Worm (Caenorhabditis elegans) whole organism, L4 larva: ENCODE results near the gene Y81G3A.2.
A peak's percentile ranks its signal among the peaks of the same experiment; 100 is the strongest.

Source experiments
- ama-1 ChIP-seq: fragments of 150-350 bp; optimal IDR thresholded peaks from 2 replicates; lab custom pipeline; 2014; ENCODE audit warnings: inconsistent platforms, mixed read lengths
- dmd-6 ChIP-seq: fragments of 200-800 bp; sonication (Bioruptor generic); IDR thresholded peaks from 2 replicates; pipeline ENCODE4 v1.3.6; 2022; ENCODE audit warnings: missing genetic modification reagents, missing genetic modification characterization, missing compliant biosample characterization
- mep-1 ChIP-seq: fragments of 150-350 bp; sonication (generic microtip); optimal IDR thresholded peaks from 3 replicates; lab custom pipeline; 2014; ENCODE audit warnings: missing biosample characterization, missing genetic modification characterization
- pha-4 ChIP-seq, 2 experiments: fragments of 150-350 bp in 1 of 2; fragments of 200-800 bp in 1 of 2; sonication (Bioruptor generic) in 1 of 2; IDR thresholded peaks in 1 of 2; optimal IDR thresholded peaks in 1 of 2; 2 replicates each; pipeline versions ENCODE4 v1.3.6 to Lab custom; 2014 to 2022; ENCODE audit warnings: missing genetic modification characterization in 2 of 2, missing genetic modification reagents in 2 of 2, missing biosample characterization in 1 of 2, missing compliant biosample characterization in 1 of 2
- pqm-1 ChIP-seq: sonication (generic microtip); optimal IDR thresholded peaks from 2 replicates; lab custom pipeline; 2017; ENCODE audit warnings: missing biosample characterization, missing genetic modification characterization
- set-16 ChIP-seq: fragments of 200-800 bp; sonication (Bioruptor generic); IDR thresholded peaks from 2 replicates; pipeline ENCODE4 v1.3.6; 2022; ENCODE audit warnings: missing genetic modification reagents, missing genetic modification characterization, missing compliant biosample characterization

ce11 chrII:13036717-13037116 lies 44.0 kb upstream of the Y81G3A.2 start, which contains the start of gene F18A11.3:
- TF ChIP-seq dmd-6 (GFP tag; lab: Robert Waterston, UW) (no peak; the same call in 1 of the 2 replicates), set-16 (GFP tag; lab: Robert Waterston, UW) (no peak), ama-1 (lab: Kevin White, UChicago) (no peak), pqm-1 (tag; lab: Kevin White, UChicago) (no peak), pha-4 (GFP tag; IDR thresholded peaks at IDR 0.05; lab: Robert Waterston, UW) (no peak), pha-4 (tag; optimal IDR thresholded peaks at IDR 0.05; lab: Kevin White, UChicago) (no peak), mep-1 (tag; lab: Kevin White, UChicago) (peak; percentile 28)
